Worm (Caenorhabditis elegans): Measurements from ENCODE around the gene pitp-1.

- TF ChIP-seq ztf-11 (tag; optimal IDR thresholded peaks at IDR 0.05) (no peak), daf-12 (tag; optimal IDR thresholded peaks at IDR 0.05) (no peak), pha-4 (tag; optimal IDR thresholded peaks at IDR 0.05) (no peak), ZK546.5 (tag; optimal IDR thresholded peaks at IDR 0.05) (no peak), zag-1 (tag; optimal IDR thresholded peaks at IDR 0.05) (no peak), nhr-25 (tag; optimal IDR thresholded peaks at IDR 0.05) (no peak), nhr-237 (tag; optimal IDR thresholded peaks at IDR 0.05) (no peak)
These were observed 20.8 kb upstream of the pitp-1 start for ce11 chrIII:3550364-3550763.
